Worm (Caenorhabditis elegans): Measurements from ENCODE around the gene cst-2.

The cst-2 gene

ce11 chrX:4307559-4308005 lies 28.3 kb downstream of the cst-2 start:
- TF ChIP-seq elt-2 (tag; optimal IDR thresholded peaks at IDR 0.05) (no peak), hlh-13 (GFP tag; optimal IDR thresholded peaks at IDR 0.05) (no peak), ztf-16 (tag; optimal IDR thresholded peaks at IDR 0.05) (no peak), hlh-6 (tag; optimal IDR thresholded peaks at IDR 0.05) (no peak), ref-2 (tag; optimal IDR thresholded peaks at IDR 0.05) (peak; percentile 32), ceh-18 (tag; optimal IDR thresholded peaks at IDR 0.05) (no peak), che-1 (tag; optimal IDR thresholded peaks at IDR 0.05) (no peak), C38D4.7 (GFP tag; optimal IDR thresholded peaks at IDR 0.05) (no peak), ceh-6 (GFP tag; optimal IDR thresholded peaks at IDR 0.05) (no peak), ceh-9 (tag; optimal IDR thresholded peaks at IDR 0.05) (no peak), T23F11.4 (GFP tag; optimal IDR thresholded peaks at IDR 0.05) (no peak), dve-1 (tag; optimal IDR thresholded peaks at IDR 0.05) (no peak), rnt-1 (tag; optimal IDR thresholded peaks at IDR 0.05) (no peak), fax-1 (tag; optimal IDR thresholded peaks at IDR 0.05) (no peak), ama-1 (optimal IDR thresholded peaks at IDR 0.05) (no peak), pros-1 (tag; optimal IDR thresholded peaks at IDR 0.05) (no peak), ceh-30 (tag; optimal IDR thresholded peaks at IDR 0.05) (no peak), pat-9 (tag; optimal IDR thresholded peaks at IDR 0.05) (no peak), lim-6 (tag; optimal IDR thresholded peaks at IDR 0.05) (no peak), hlh-15 (tag; optimal IDR thresholded peaks at IDR 0.05) (no peak), unc-55 (GFP tag; optimal IDR thresholded peaks at IDR 0.05) (peak; percentile 84), ets-4 (tag; optimal IDR thresholded peaks at IDR 0.05) (no peak), unc-3 (GFP tag; conservative IDR thresholded peaks at IDR 0.05) (0 out of 2 replicates have a peak, but pooled peaks have one; percentile 27), unc-3 (tag; optimal IDR thresholded peaks at IDR 0.05) (no peak), K02D7.2 (tag; optimal IDR thresholded peaks at IDR 0.05) (no peak), unc-86 (tag; optimal IDR thresholded peaks at IDR 0.05) (peak; percentile 5), F13H6.1 (tag; optimal IDR thresholded peaks at IDR 0.05) (no peak), dmd-4 (tag; optimal IDR thresholded peaks at IDR 0.05; ENCODE audit: borderline replicate concordance) (no peak), unc-42 (tag; optimal IDR thresholded peaks at IDR 0.05) (peak; percentile 18), npax-4 (tag; optimal IDR thresholded peaks at IDR 0.05) (no peak), pqm-1 (tag; optimal IDR thresholded peaks at IDR 0.05) (no peak), ceh-31 (tag; optimal IDR thresholded peaks at IDR 0.05) (peak; percentile 65), tbx-7 (tag; optimal IDR thresholded peaks at IDR 0.05) (no peak), madf-2 (tag; optimal IDR thresholded peaks at IDR 0.05) (no peak), ceh-22 (tag; optimal IDR thresholded peaks at IDR 0.05) (no peak), sdc-2 (tag; optimal IDR thresholded peaks at IDR 0.05) (peak; percentile 47), K09A11.1 (tag; optimal IDR thresholded peaks at IDR 0.05; ENCODE audit: insufficient read depth) (no peak), eyg-1 (tag; optimal IDR thresholded peaks at IDR 0.05) (no peak), lin-11 (tag; optimal IDR thresholded peaks at IDR 0.05) (no peak), ttx-3 (tag; optimal IDR thresholded peaks at IDR 0.05) (peak; percentile 24), tbx-2 (tag; optimal IDR thresholded peaks at IDR 0.05) (no peak), ceh-45 (GFP tag; IDR thresholded peaks at IDR 0.05) (no peak), fkh-10 (GFP tag; optimal IDR thresholded peaks at IDR 0.05) (no peak), pag-3 (tag; optimal IDR thresholded peaks at IDR 0.05; ENCODE audit: borderline replicate concordance) (no peak), zip-5 (tag; optimal IDR thresholded peaks at IDR 0.05) (no peak), hlh-8 (tag; optimal IDR thresholded peaks at IDR 0.05) (no peak), nhr-232 (tag; optimal IDR thresholded peaks at IDR 0.05) (no peak), pha-4 (tag; optimal IDR thresholded peaks at IDR 0.05) (no peak), ceh-34 (tag; optimal IDR thresholded peaks at IDR 0.05) (peak; percentile 26), pax-1 (tag; optimal IDR thresholded peaks at IDR 0.05) (no peak), ceh-48 (tag; optimal IDR thresholded peaks at IDR 0.05) (peak; percentile 64), mec-3 (tag; optimal IDR thresholded peaks at IDR 0.05; ENCODE audit: borderline replicate concordance) (no peak), ceh-14 (tag; optimal IDR thresholded peaks at IDR 0.05) (peak; percentile 55), ceh-24 (tag; optimal IDR thresholded peaks at IDR 0.05) (no peak), fkh-6 (tag; optimal IDR thresholded peaks at IDR 0.05) (no peak)
